Worm (Caenorhabditis elegans) whole organism, L4/young adult: Measurements from ENCODE around the gene F58H7.5.

Source experiments
- W03F9.2 ChIP-seq: fragments of 150-350 bp; optimal IDR thresholded peaks from 2 replicates; lab custom pipeline; 2014; ENCODE audit warnings: missing biosample characterization, missing genetic modification characterization
- dao-5 ChIP-seq: sonication (generic microtip); optimal IDR thresholded peaks from 2 replicates; lab custom pipeline; 2016; ENCODE audit warnings: missing genotype, missing genetic modification characterization, moderate library complexity, missing compliant biosample characterization
- him-1 ChIP-seq: sonication (generic microtip); optimal IDR thresholded peaks from 2 replicates; lab custom pipeline; 2016; ENCODE audit warnings: missing genotype, missing genetic modification reagents, missing genetic modification characterization, missing compliant biosample characterization

The F58H7.5 gene

DNA sequence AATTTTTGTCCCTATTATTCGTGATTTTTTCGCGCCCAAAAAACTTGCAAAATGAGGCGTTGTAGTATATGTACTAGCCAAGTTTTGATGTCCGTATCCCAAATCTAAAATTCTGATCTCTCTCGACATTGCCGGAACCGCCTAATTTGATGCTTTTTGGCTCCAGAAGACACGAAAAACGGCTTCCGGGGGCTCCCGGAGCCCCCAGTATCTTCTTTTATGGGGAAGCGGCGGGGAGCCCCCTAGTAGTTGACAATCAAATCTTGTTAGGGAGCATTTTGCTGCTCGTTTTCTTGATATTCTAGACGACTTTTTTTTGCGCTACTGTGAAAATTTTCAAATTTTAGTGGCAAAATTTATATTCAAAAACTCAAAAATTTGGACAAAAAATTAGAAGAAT, 31.8 kb downstream of the F58H7.5 start:
- TF ChIP-seq dao-5 (tag; lab: Kevin White, UChicago) = no peak
- no peak for TF ChIP-seq W03F9.2 (tag; lab: Kevin White, UChicago)
- TF ChIP-seq him-1 (tag; lab: Kevin White, UChicago) = no peak

DNA sequence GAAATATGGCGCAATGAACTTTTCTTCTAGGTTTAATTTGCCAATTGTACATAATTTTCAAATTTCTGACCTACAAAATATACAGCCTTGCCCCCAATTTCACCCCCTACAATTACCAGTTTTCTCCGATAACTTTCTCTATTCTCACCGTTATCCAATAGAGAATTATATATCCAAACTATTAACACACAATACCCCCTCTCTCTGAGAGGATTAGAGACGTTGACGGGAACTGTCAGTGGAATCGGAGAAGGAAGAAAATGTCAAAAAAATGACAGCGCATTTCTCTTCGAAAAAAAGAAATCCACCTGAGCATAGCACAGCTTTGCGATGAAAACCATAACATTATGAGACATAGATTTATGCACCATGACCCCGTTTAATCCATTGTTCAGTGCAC, 33.3 kb downstream of the F58H7.5 start:
- no peak for TF ChIP-seq him-1 (tag; lab: Kevin White, UChicago)
- TF ChIP-seq W03F9.2 (tag; lab: Kevin White, UChicago) = no peak
- TF ChIP-seq dao-5 (tag; lab: Kevin White, UChicago) = no peak

DNA sequence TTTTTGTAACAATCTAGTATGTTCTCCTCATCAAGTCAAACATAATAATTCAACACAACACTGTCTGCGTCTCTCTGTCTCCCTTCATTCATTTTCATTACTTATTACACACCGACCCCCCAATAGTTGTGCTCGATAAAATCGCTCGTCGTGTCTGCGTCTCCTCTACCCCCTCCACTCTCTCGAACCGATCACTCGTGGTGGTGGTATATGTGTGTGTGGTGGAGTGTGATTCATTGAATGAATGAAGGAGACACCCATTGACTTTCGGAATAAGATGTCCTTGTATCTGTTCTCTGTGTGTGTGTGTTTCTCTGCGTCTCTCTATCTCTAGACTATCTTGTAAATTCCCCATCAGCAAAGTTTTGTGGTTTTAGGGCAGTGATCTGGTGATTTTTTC, 38.0 kb downstream of the F58H7.5 start:
- TF ChIP-seq him-1 (tag; lab: Kevin White, UChicago) = no peak
- no peak for TF ChIP-seq dao-5 (tag; lab: Kevin White, UChicago)
- no peak for TF ChIP-seq W03F9.2 (tag; lab: Kevin White, UChicago)

DNA sequence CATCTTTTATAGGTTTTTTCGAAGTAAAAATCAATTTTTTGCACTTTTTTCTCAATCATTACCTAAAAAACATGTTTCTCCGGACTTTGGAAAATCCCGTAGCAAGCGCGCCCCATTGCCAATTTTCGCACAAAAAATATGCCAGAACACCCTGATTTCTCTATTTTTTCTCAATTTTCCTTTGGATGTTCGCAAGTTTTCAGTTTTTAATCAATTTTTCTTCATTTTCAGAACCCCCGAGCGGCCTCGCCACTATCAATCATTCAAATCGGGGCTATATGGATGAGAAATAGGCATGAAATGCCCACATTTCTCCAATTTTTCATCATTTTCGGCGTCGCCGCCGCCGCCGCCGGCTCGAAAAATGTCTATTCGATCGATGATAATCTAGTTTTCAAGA, 39.4 kb downstream of the F58H7.5 start, which contains the start of gene plx-1:
TSS of gene plx-1 (plus strand) at position 301 of the 400 bp plus-strand sequence.
- no peak for TF ChIP-seq W03F9.2 (tag; lab: Kevin White, UChicago)
- no peak for TF ChIP-seq dao-5 (tag; lab: Kevin White, UChicago)
- no peak for TF ChIP-seq him-1 (tag; lab: Kevin White, UChicago)

DNA sequence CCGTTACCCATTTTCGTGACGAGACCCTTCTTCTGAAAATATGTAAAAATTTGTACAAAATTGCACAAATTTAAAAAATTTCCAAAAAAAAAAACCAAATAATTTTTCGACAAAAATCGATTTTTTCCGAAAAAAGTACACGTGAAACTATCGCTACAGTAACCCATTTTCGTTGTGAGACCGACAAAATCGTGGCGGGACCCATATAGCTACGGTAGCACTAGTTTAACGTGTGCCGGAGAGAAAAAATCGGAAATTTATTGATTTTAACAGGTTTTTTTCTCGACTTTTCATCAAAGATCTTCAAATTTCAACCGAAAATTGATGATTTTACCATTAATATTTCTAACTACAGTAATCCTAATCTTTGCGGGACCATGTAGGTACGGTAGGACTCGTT, 40.4 kb downstream of the F58H7.5 start:
- TF ChIP-seq him-1 (tag; lab: Kevin White, UChicago) (no peak), W03F9.2 (tag; lab: Kevin White, UChicago) (no peak), dao-5 (tag; lab: Kevin White, UChicago) (no peak)

DNA sequence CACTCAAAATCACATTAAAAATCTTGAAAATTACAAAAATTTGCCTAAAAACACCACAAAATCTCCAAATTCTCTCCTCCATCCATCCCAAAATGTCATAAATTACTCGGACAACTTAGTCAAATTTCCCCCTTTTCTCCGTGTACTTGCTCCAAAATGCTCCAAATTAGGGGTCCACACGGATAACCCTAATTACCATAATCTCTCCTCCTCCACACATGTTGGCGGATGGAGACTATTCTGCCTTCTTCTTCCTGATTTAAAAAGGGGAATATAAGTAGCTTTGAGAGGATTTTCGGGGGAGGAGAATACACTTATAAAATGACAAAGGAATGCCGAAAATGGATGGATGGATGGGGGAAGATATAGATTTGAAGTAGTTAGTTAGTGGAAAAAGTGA, 42.1 kb downstream of the F58H7.5 start:
- TF ChIP-seq dao-5 (tag; lab: Kevin White, UChicago) = no peak
- TF ChIP-seq W03F9.2 (tag; lab: Kevin White, UChicago) = no peak
- TF ChIP-seq him-1 (tag; lab: Kevin White, UChicago) = no peak
